Fruit fly (Drosophila melanogaster) Kc167 (cell line): Measurements from ENCODE around the gene CG11322.

Source experiments
- Sin3A ChIP-seq: fragments of >200 bp; optimal IDR thresholded peaks from 2 replicates; lab custom pipeline; 2018; ENCODE audit warnings: missing external identifiers
- insv ChIP-seq: fragments of >200 bp; optimal IDR thresholded peaks from 3 replicates; lab custom pipeline; 2018; ENCODE audit warnings: missing external identifiers
- psq ChIP-seq: fragments of >200 bp; optimal IDR thresholded peaks from 2 replicates; lab custom pipeline; 2017; ENCODE audit warnings: missing external identifiers
- ttk ChIP-seq: sonication (Bioruptor generic); optimal IDR thresholded peaks from 2 replicates; lab custom pipeline; 2017; ENCODE audit warnings: missing external identifiers

- TF ChIP-seq ttk (lab: Kevin White, UChicago): no peak
- no peak for TF ChIP-seq Sin3A
- no peak for TF ChIP-seq psq (lab: Kevin White, UChicago)
- TF ChIP-seq insv (lab: Kevin White, UChicago): no peak
Measured at dm6 chr2L:6800794-6801193, 41.4 kb upstream of the CG11322 start, which contains the start of gene CG17376.
